Worm (Caenorhabditis elegans) whole organism, late embryonic: Measurements from ENCODE around the gene C15F1.5.

Source experiments
- K02D7.2 ChIP-seq: sonication (generic microtip); optimal IDR thresholded peaks from 2 replicates; lab custom pipeline; 2017; ENCODE audit warnings: mild to moderate bottlenecking, missing genetic modification characterization, missing compliant biosample characterization
- Y22D7AL.16 ChIP-seq: sonication (generic microtip); optimal IDR thresholded peaks from 2 replicates; lab custom pipeline; 2016; ENCODE audit warnings: missing genetic modification characterization, missing compliant biosample characterization
- ama-1 ChIP-seq: fragments of 150-350 bp; optimal IDR thresholded peaks from 2 replicates; lab custom pipeline; 2014
- ceh-14 ChIP-seq: sonication (generic microtip); optimal IDR thresholded peaks from 2 replicates; lab custom pipeline; 2016; ENCODE audit warnings: missing genotype, missing genetic modification characterization, missing compliant biosample characterization
- ceh-19 ChIP-seq: fragments of 200-800 bp; sonication (Bioruptor generic); optimal IDR thresholded peaks from 2 replicates; lab custom pipeline; 2018; ENCODE audit warnings: mild to moderate bottlenecking, missing genetic modification characterization, missing compliant biosample characterization
- ceh-24 ChIP-seq: sonication (generic microtip); optimal IDR thresholded peaks from 2 replicates; lab custom pipeline; 2016; ENCODE audit warnings: mild to moderate bottlenecking, missing genetic modification characterization, missing compliant biosample characterization
- ceh-31 ChIP-seq: sonication (generic microtip); optimal IDR thresholded peaks from 2 replicates; lab custom pipeline; 2016; ENCODE audit warnings: missing genetic modification characterization, missing compliant biosample characterization
- ceh-48 ChIP-seq: sonication (generic microtip); optimal IDR thresholded peaks from 2 replicates; lab custom pipeline; 2016; ENCODE audit warnings: missing genetic modification characterization, inconsistent platforms, missing compliant biosample characterization
- dve-1 ChIP-seq: sonication (generic microtip); optimal IDR thresholded peaks from 2 replicates; lab custom pipeline; 2017; ENCODE audit warnings: antibody characterized with exemption, mild to moderate bottlenecking, missing genetic modification characterization, missing compliant biosample characterization
- elt-4 ChIP-seq: sonication (generic microtip); optimal IDR thresholded peaks from 2 replicates; lab custom pipeline; 2016; ENCODE audit warnings: missing genetic modification characterization, missing compliant biosample characterization
- ets-4 ChIP-seq: sonication (generic microtip); optimal IDR thresholded peaks from 2 replicates; lab custom pipeline; 2016; ENCODE audit warnings: missing genetic modification characterization, missing compliant biosample characterization
- fax-1 ChIP-seq: sonication (generic microtip); optimal IDR thresholded peaks from 2 replicates; lab custom pipeline; 2016; ENCODE audit warnings: missing genotype, missing genetic modification characterization, missing compliant biosample characterization
- fkh-10 ChIP-seq: fragments of 150-350 bp; optimal IDR thresholded peaks from 2 replicates; lab custom pipeline; 2014; ENCODE audit warnings: missing biosample characterization, missing genetic modification reagents, missing genetic modification characterization
- fkh-6 ChIP-seq: sonication (generic microtip); optimal IDR thresholded peaks from 2 replicates; lab custom pipeline; 2016; ENCODE audit warnings: missing genetic modification characterization, missing compliant biosample characterization
- hlh-13 ChIP-seq: fragments of 200-800 bp; sonication (Bioruptor generic); optimal IDR thresholded peaks from 2 replicates; lab custom pipeline; 2018; ENCODE audit warnings: mild to moderate bottlenecking, missing genetic modification characterization, missing compliant biosample characterization
- hlh-15 ChIP-seq: sonication (generic microtip); optimal IDR thresholded peaks from 2 replicates; lab custom pipeline; 2016; ENCODE audit warnings: missing genetic modification characterization, missing compliant biosample characterization
- hlh-30 ChIP-seq: sonication (generic microtip); optimal IDR thresholded peaks from 2 replicates; lab custom pipeline; 2017; ENCODE audit warnings: antibody characterized with exemption, missing genetic modification characterization, missing compliant biosample characterization; ENCODE audit not compliant: insufficient read depth
- madf-2 ChIP-seq: sonication (generic microtip); optimal IDR thresholded peaks from 2 replicates; lab custom pipeline; 2017; ENCODE audit warnings: missing genetic modification characterization, missing compliant biosample characterization
- nhr-11 ChIP-seq: fragments of 150-350 bp; optimal IDR thresholded peaks from 2 replicates; lab custom pipeline; 2014; ENCODE audit warnings: missing biosample characterization, missing genetic modification characterization
- nhr-232 ChIP-seq: sonication (generic microtip); optimal IDR thresholded peaks from 2 replicates; lab custom pipeline; 2016; ENCODE audit warnings: missing genetic modification characterization, missing compliant biosample characterization
- pag-3 ChIP-seq: sonication (generic microtip); optimal IDR thresholded peaks from 2 replicates; lab custom pipeline; 2016; ENCODE audit warnings: missing compliant biosample characterization, missing genetic modification characterization, borderline replicate concordance
- pat-9 ChIP-seq: fragments of 200-800 bp; sonication (Bioruptor generic); optimal IDR thresholded peaks from 2 replicates; lab custom pipeline; 2018; ENCODE audit warnings: mild to moderate bottlenecking, missing genetic modification characterization, moderate library complexity, missing compliant biosample characterization
- pax-1 ChIP-seq: fragments of 150-350 bp; optimal IDR thresholded peaks from 2 replicates; lab custom pipeline; 2014; ENCODE audit warnings: missing biosample characterization, missing genetic modification characterization
- pha-2 ChIP-seq: sonication (generic microtip); optimal IDR thresholded peaks from 2 replicates; lab custom pipeline; 2017; ENCODE audit warnings: mild to moderate bottlenecking, missing genetic modification characterization, missing compliant biosample characterization
- pqm-1 ChIP-seq: sonication (generic microtip); optimal IDR thresholded peaks from 2 replicates; lab custom pipeline; 2016; ENCODE audit warnings: missing genetic modification characterization, missing compliant biosample characterization
- pros-1 ChIP-seq: fragments of 150-350 bp; optimal IDR thresholded peaks from 2 replicates; lab custom pipeline; 2014; ENCODE audit warnings: missing biosample characterization, missing genetic modification reagents, missing genetic modification characterization
- ref-2 ChIP-seq: sonication (generic microtip); optimal IDR thresholded peaks from 2 replicates; lab custom pipeline; 2016; ENCODE audit warnings: missing genetic modification characterization, missing compliant biosample characterization
- rnt-1 ChIP-seq: sonication (generic microtip); optimal IDR thresholded peaks from 2 replicates; lab custom pipeline; 2016; ENCODE audit warnings: missing genetic modification characterization, missing compliant biosample characterization
- sdc-2 ChIP-seq: sonication (generic microtip); optimal IDR thresholded peaks from 2 replicates; lab custom pipeline; 2016; ENCODE audit warnings: missing genotype, missing genetic modification characterization, missing compliant biosample characterization
- sox-2 ChIP-seq: fragments of 200-800 bp; sonication (Bioruptor generic); IDR thresholded peaks from 2 replicates; pipeline ENCODE4 v1.3.6; 2022; ENCODE audit warnings: missing genetic modification reagents, missing genetic modification characterization, missing compliant biosample characterization
- sox-4 ChIP-seq: sonication (generic microtip); optimal IDR thresholded peaks from 2 replicates; lab custom pipeline; 2017; ENCODE audit warnings: mild to moderate bottlenecking, missing genetic modification characterization, inconsistent platforms, missing compliant biosample characterization
- syd-9 ChIP-seq: sonication (generic microtip); optimal IDR thresholded peaks from 2 replicates; lab custom pipeline; 2016; ENCODE audit warnings: mild to moderate bottlenecking, missing genetic modification characterization, moderate library complexity, missing compliant biosample characterization
- tbx-2 ChIP-seq: sonication (generic microtip); optimal IDR thresholded peaks from 2 replicates; lab custom pipeline; 2016; ENCODE audit warnings: missing genetic modification characterization, missing compliant biosample characterization
- tbx-7 ChIP-seq: sonication (generic microtip); optimal IDR thresholded peaks from 2 replicates; lab custom pipeline; 2016; ENCODE audit warnings: missing genotype, missing genetic modification characterization, missing compliant biosample characterization
- ttx-3 ChIP-seq: sonication (generic microtip); optimal IDR thresholded peaks from 2 replicates; lab custom pipeline; 2016; ENCODE audit warnings: missing genetic modification reagents, missing genetic modification characterization, missing compliant biosample characterization
- unc-3 ChIP-seq, 2 experiments: fragments of 200-800 bp in 1 of 2; sonication (Bioruptor generic) in 1 of 2; sonication (generic microtip) in 1 of 2; conservative IDR thresholded peaks in 1 of 2; optimal IDR thresholded peaks in 1 of 2; 2 replicates each; pipeline versions ENCODE4 v1.3.6 to Lab custom; 2016 to 2022; ENCODE audit warnings: missing compliant biosample characterization in 2 of 2, missing genetic modification characterization in 2 of 2, missing genetic modification reagents in 1 of 2

Gene C15F1.5

ce11 chrII:6926054-6926453 is 44.4 kb downstream of the C15F1.5 start:
- TF ChIP-seq ceh-48 (tag; lab: Kevin White, UChicago): peak; percentile 4
- TF ChIP-seq pat-9 (tag; lab: Kevin White, UChicago): no peak
- peak; percentile 48 for TF ChIP-seq ref-2 (tag; lab: Kevin White, UChicago)
- TF ChIP-seq madf-2 (tag; lab: Kevin White, UChicago): peak; percentile 98

ce11 chrII:6923792-6924191 is 46.6 kb downstream of the C15F1.5 start:
- TF ChIP-seq fkh-6 (no peak), ceh-14 (tag; lab: Kevin White, UChicago) (no peak), tbx-2 (no peak), fax-1 (tag; lab: Kevin White, UChicago) (no peak), pax-1 (no peak), hlh-15 (no peak), pros-1 (tag; lab: Kevin White, UChicago) (no peak), tbx-7 (tag; lab: Kevin White, UChicago) (no peak), rnt-1 (tag; lab: Kevin White, UChicago) (no peak), syd-9 (tag; lab: Kevin White, UChicago) (no peak), hlh-30 (tag; lab: Kevin White, UChicago) (no peak), ets-4 (no peak), ceh-19 (GFP tag; lab: Kevin White, UChicago) (no peak), nhr-11 (tag; lab: Kevin White, UChicago) (no peak), ama-1 (no peak), sox-2 (no peak), Y22D7AL.16 (tag; lab: Kevin White, UChicago) (no peak)
- TF ChIP-seq, all 69 proteins: peak for 0

ce11 chrII:6919363-6919851 is 51.0 kb downstream of the C15F1.5 start, which contains the start of gene B0252.1:
TSS of gene B0252.1 (plus strand) at chrII:6919680.
- TF ChIP-seq pha-2 (tag; lab: Kevin White, UChicago) (no peak), syd-9 (tag; lab: Kevin White, UChicago) (no peak), unc-3 (GFP tag; conservative IDR thresholded peaks at IDR 0.05; lab: Robert Waterston, UW) (no peak), unc-3 (tag; optimal IDR thresholded peaks at IDR 0.05; lab: Kevin White, UChicago) (no peak), ceh-19 (GFP tag; lab: Kevin White, UChicago) (no peak), dve-1 (tag; lab: Kevin White, UChicago) (no peak), hlh-13 (GFP tag; lab: Kevin White, UChicago) (no peak), nhr-232 (no peak), sox-4 (tag; lab: Kevin White, UChicago) (no peak), sdc-2 (tag; lab: Kevin White, UChicago) (no peak), ceh-31 (tag; lab: Kevin White, UChicago) (no peak), ceh-24 (tag; lab: Kevin White, UChicago) (no peak), ttx-3 (tag; lab: Kevin White, UChicago) (no peak), ama-1 (no peak), K02D7.2 (tag; lab: Kevin White, UChicago) (no peak), pqm-1 (no peak), Y22D7AL.16 (tag; lab: Kevin White, UChicago) (no peak)

- TF ChIP-seq pag-3 (no peak), fkh-10 (no peak), elt-4 (tag; lab: Kevin White, UChicago) (no peak)
Measured at ce11 chrII:6918862-6919261, 51.6 kb downstream of the C15F1.5 start, which contains the start of gene B0252.5. TSS of gene B0252.5 (minus strand) at chrII:6918878.
